Fruit fly (Drosophila melanogaster): Measurements from ENCODE around the gene galectin.

Gene galectin

dm6 chr2L:92993-93392 lies 21.4 kb downstream of the galectin start:
- peak; percentile 59 for TF ChIP-seq toe (GFP tag; optimal IDR thresholded peaks at IDR 0.05)
- no peak for TF ChIP-seq Clk (GFP tag; optimal IDR thresholded peaks at IDR 0.05)
- TF ChIP-seq CG5204 (GFP tag; optimal IDR thresholded peaks at IDR 0.05) = no peak
- no peak for TF ChIP-seq CG12768 (GFP tag; optimal IDR thresholded peaks at IDR 0.05)
- peak; percentile 58 for TF ChIP-seq Mnt (GFP tag; optimal IDR thresholded peaks at IDR 0.05)
- no peak for TF ChIP-seq CG7101 (tag; optimal IDR thresholded peaks at IDR 0.05)
- TF ChIP-seq cnc (optimal IDR thresholded peaks at IDR 0.05) = no peak
- TF ChIP-seq tj (GFP tag; optimal IDR thresholded peaks at IDR 0.05) = no peak
- TF ChIP-seq pad (GFP tag; optimal IDR thresholded peaks at IDR 0.05) = no peak
- peak; percentile 6 for TF ChIP-seq CG1620 (GFP tag; optimal IDR thresholded peaks at IDR 0.05)
- no peak for TF ChIP-seq CG14711 (tag; optimal IDR thresholded peaks at IDR 0.05)
- no peak for TF ChIP-seq Crg-1 (GFP tag; optimal IDR thresholded peaks at IDR 0.05)
- no peak for TF ChIP-seq CG11617 (GFP tag; optimal IDR thresholded peaks at IDR 0.05)
- TF ChIP-seq CG33017 (tag; optimal IDR thresholded peaks at IDR 0.05) = no peak
- TF ChIP-seq ovo (GFP tag; optimal IDR thresholded peaks at IDR 0.05) = no peak
- no peak for TF ChIP-seq Hr96 (GFP tag; optimal IDR thresholded peaks at IDR 0.05)
- TF ChIP-seq kay (GFP tag; ENCODE audit: borderline replicate concordance) = no peak
- TF ChIP-seq cic (GFP tag; optimal IDR thresholded peaks at IDR 0.05) = no peak

- TF ChIP-seq CG1620 (GFP tag; optimal IDR thresholded peaks at IDR 0.05) = no peak
- no peak for TF ChIP-seq CG14711 (tag; optimal IDR thresholded peaks at IDR 0.05)
- no peak for TF ChIP-seq bab1 (GFP tag; optimal IDR thresholded peaks at IDR 0.05)
- no peak for TF ChIP-seq CG5204 (GFP tag; optimal IDR thresholded peaks at IDR 0.05)
- no peak for TF ChIP-seq CG7101 (tag; optimal IDR thresholded peaks at IDR 0.05)
- TF ChIP-seq toe (GFP tag; optimal IDR thresholded peaks at IDR 0.05) = no peak
- no peak for TF ChIP-seq Mnt (GFP tag; optimal IDR thresholded peaks at IDR 0.05)
- no peak for TF ChIP-seq CG7045 (GFP tag; optimal IDR thresholded peaks at IDR 0.05)
- no peak for TF ChIP-seq pad (GFP tag; optimal IDR thresholded peaks at IDR 0.05)
- no peak for TF ChIP-seq cic (GFP tag; optimal IDR thresholded peaks at IDR 0.05)
- TF ChIP-seq cnc (optimal IDR thresholded peaks at IDR 0.05) = no peak
- no peak for TF ChIP-seq ovo (GFP tag; optimal IDR thresholded peaks at IDR 0.05)
- no peak for TF ChIP-seq kay (GFP tag; ENCODE audit: borderline replicate concordance)
These were observed 22.5 kb downstream of the galectin start for dm6 chr2L:94096-94495.

dm6 chr2L:94639-95059 lies 23.1 kb downstream of the galectin start, which contains the start of gene Zir:
Gene Zir (plus strand): TSS chr2L:94739.
- TF ChIP-seq CG5204 (GFP tag; optimal IDR thresholded peaks at IDR 0.05) = no peak
- TF ChIP-seq kay (GFP tag; ENCODE audit: borderline replicate concordance) = peak; percentile 7
- TF ChIP-seq pad (GFP tag; optimal IDR thresholded peaks at IDR 0.05) = no peak
- peak; percentile 41 for TF ChIP-seq bab1 (GFP tag; optimal IDR thresholded peaks at IDR 0.05)
- no peak for TF ChIP-seq Hr96 (GFP tag; optimal IDR thresholded peaks at IDR 0.05)
- no peak for TF ChIP-seq toe (GFP tag; optimal IDR thresholded peaks at IDR 0.05)
- no peak for TF ChIP-seq Crg-1 (GFP tag; optimal IDR thresholded peaks at IDR 0.05)
- TF ChIP-seq Clk (GFP tag; optimal IDR thresholded peaks at IDR 0.05) = no peak
- TF ChIP-seq CG1620 (GFP tag; optimal IDR thresholded peaks at IDR 0.05) = no peak
- peak; percentile 3 for TF ChIP-seq CG11617 (GFP tag; optimal IDR thresholded peaks at IDR 0.05)
- no peak for TF ChIP-seq ovo (GFP tag; optimal IDR thresholded peaks at IDR 0.05)
- TF ChIP-seq CG7045 (GFP tag; optimal IDR thresholded peaks at IDR 0.05) = no peak
- no peak for TF ChIP-seq tj (GFP tag; optimal IDR thresholded peaks at IDR 0.05)
- peak; percentile 30 for TF ChIP-seq Mnt (GFP tag; optimal IDR thresholded peaks at IDR 0.05)
- TF ChIP-seq cnc (optimal IDR thresholded peaks at IDR 0.05) = no peak
- peak; percentile 7 for TF ChIP-seq CG14711 (tag; optimal IDR thresholded peaks at IDR 0.05)
- no peak for TF ChIP-seq CG7101 (tag; optimal IDR thresholded peaks at IDR 0.05)
- TF ChIP-seq CG12768 (GFP tag; optimal IDR thresholded peaks at IDR 0.05) = no peak
- no peak for TF ChIP-seq cic (GFP tag; optimal IDR thresholded peaks at IDR 0.05)
- TF ChIP-seq CG33017 (tag; optimal IDR thresholded peaks at IDR 0.05) = no peak

- TF ChIP-seq CG7045 (GFP tag; optimal IDR thresholded peaks at IDR 0.05) (no peak), toe (GFP tag; optimal IDR thresholded peaks at IDR 0.05) (no peak), ovo (GFP tag; optimal IDR thresholded peaks at IDR 0.05) (no peak), kay (GFP tag; ENCODE audit: borderline replicate concordance) (no peak), CG5204 (GFP tag; optimal IDR thresholded peaks at IDR 0.05) (no peak), CG1620 (GFP tag; optimal IDR thresholded peaks at IDR 0.05) (no peak), Mnt (GFP tag; optimal IDR thresholded peaks at IDR 0.05) (peak; percentile 7), Crg-1 (GFP tag; optimal IDR thresholded peaks at IDR 0.05) (no peak), CG11617 (GFP tag; optimal IDR thresholded peaks at IDR 0.05) (peak; percentile 23), CG14711 (tag; optimal IDR thresholded peaks at IDR 0.05) (no peak), tj (GFP tag; optimal IDR thresholded peaks at IDR 0.05) (no peak), CG7101 (tag; optimal IDR thresholded peaks at IDR 0.05) (no peak), cnc (optimal IDR thresholded peaks at IDR 0.05) (no peak), CG33017 (tag; optimal IDR thresholded peaks at IDR 0.05) (no peak), bab1 (GFP tag; optimal IDR thresholded peaks at IDR 0.05) (peak; percentile 74), pad (GFP tag; optimal IDR thresholded peaks at IDR 0.05) (peak; percentile 18), CG12768 (GFP tag; optimal IDR thresholded peaks at IDR 0.05) (no peak), Hr96 (GFP tag; optimal IDR thresholded peaks at IDR 0.05) (no peak), Clk (GFP tag; optimal IDR thresholded peaks at IDR 0.05) (no peak), cic (GFP tag; optimal IDR thresholded peaks at IDR 0.05) (peak; percentile 10)
These were observed 30.7 kb downstream of the galectin start, which contains the start of gene Creld for dm6 chr2L:102161-102761. Gene Creld (plus strand): TSS chr2L:102380.

dm6 chr2L:106540-106939 lies 35.0 kb downstream of the galectin start, which contains the start of the genes Nhe1 and Sam-S:
Gene Nhe1 (minus strand): TSS chr2L:106732.
Gene Sam-S (plus strand): TSS chr2L:106903.
- peak; percentile 10 for TF ChIP-seq bab1 (GFP tag; optimal IDR thresholded peaks at IDR 0.05)
- no peak for TF ChIP-seq CG14711 (tag; optimal IDR thresholded peaks at IDR 0.05)
- TF ChIP-seq CG7101 (tag; optimal IDR thresholded peaks at IDR 0.05) = no peak
- peak; percentile 81 for TF ChIP-seq kay (GFP tag; ENCODE audit: borderline replicate concordance)

dm6 chr2L:107032-107431 lies 35.5 kb downstream of the galectin start:
- TF ChIP-seq pad (GFP tag; optimal IDR thresholded peaks at IDR 0.05) (no peak), cnc (optimal IDR thresholded peaks at IDR 0.05) (peak in 1 of 2 experiments; percentile 54)
